Fruit fly (Drosophila melanogaster) Kc167 (cell line): ENCODE measurements around the gene CG10347.

Source experiments
- h ChIP-seq: fragments of >200 bp; optimal IDR thresholded peaks from 3 replicates; lab custom pipeline; 2018; ENCODE audit warnings: missing external identifiers
- psq ChIP-seq: fragments of >200 bp; optimal IDR thresholded peaks from 2 replicates; lab custom pipeline; 2017; ENCODE audit warnings: missing external identifiers

DNA sequence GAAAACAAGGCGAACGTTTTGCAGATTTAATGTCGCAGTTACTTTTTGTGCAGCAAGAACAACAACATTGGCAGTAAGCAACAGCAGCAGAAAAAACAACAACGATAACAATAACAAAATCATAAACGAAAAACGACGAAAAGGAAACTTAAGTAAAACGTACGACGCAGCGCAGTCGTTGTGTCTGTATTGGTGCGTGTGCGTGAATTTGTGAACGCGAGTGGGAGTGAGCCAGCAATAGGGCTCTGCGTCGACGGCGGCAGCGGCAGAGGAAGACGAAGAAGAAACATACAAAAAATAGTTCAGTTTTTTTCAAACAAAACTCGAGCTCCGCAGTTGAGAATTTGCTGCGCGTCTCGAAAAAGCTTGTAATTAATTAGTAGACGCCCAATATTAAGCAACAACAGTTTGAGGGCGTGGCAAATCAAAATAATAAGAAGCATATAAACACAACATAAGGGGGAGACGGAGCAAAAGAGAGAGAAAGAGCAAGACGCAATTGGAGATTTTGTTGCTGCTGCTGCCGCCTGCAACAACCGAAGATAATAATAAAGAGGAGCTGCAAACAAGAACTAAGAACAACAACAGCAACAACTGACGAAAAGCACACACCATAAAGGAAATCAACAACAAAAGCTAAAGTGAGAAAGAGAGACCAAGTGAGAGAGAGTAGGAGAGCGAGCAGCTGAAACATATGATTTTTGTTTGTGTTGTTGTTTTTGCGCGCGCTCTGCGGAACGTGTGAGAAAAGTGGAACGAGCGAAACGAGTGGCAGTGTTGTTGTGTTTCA lies 37.4 kb downstream of the CG10347 start:
- peak; percentile 29 for TF ChIP-seq psq (lab: Kevin White, UChicago)
- TF ChIP-seq h (lab: Kevin White, UChicago) = no peak
